Fruit fly (Drosophila melanogaster): ENCODE data around the gene CG43895.

CG43895 gene

DNA sequence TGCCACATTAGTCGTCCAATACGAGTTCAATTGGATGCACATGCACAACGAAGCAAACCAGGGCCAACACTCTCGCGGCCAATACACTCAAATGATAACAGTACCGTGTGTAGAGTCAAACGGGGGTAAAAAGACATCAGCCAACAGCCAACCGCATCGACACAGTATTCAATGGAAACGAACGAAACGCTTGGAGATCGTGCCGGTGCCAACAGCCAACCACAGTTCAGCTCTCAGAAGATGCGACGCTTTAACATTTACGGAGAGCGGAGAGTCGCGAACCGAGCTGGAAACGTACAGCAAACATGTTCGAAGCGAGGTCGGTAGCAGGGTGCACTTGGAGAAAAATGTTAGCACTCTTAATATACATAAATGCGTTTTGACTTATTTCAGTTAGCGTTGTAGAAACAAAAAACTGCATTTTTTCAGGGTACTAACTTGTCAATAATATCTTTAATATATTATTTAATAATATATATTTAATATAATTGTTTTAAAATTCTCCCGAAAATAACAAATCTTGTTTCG is 5.4 kb downstream of the CG43895 start:
- TF ChIP-seq CG4318 (GFP tag; optimal IDR thresholded peaks at IDR 0.05) (peak; percentile 53), CG6792 (GFP tag; optimal IDR thresholded peaks at IDR 0.05) (peak; percentile 52), Sox102F (GFP tag; optimal IDR thresholded peaks at IDR 0.05) (peak; percentile 40), CG9139 (GFP tag; optimal IDR thresholded peaks at IDR 0.05) (no peak), OdsH (GFP tag; optimal IDR thresholded peaks at IDR 0.05) (peak; percentile 68), achi (GFP tag; optimal IDR thresholded peaks at IDR 0.05) (peak; percentile 72), ss (GFP tag; optimal IDR thresholded peaks at IDR 0.05) (peak in 1 of 2 experiments; percentile 66), topi (GFP tag; optimal IDR thresholded peaks at IDR 0.05) (peak; percentile 45), esn (GFP tag; optimal IDR thresholded peaks at IDR 0.05) (peak; percentile 55), CG6808 (GFP tag; optimal IDR thresholded peaks at IDR 0.05) (peak; percentile 52), acj6 (GFP tag; optimal IDR thresholded peaks at IDR 0.05) (peak; percentile 73), Eip93F (GFP tag; optimal IDR thresholded peaks at IDR 0.05) (no peak), Met (GFP tag; optimal IDR thresholded peaks at IDR 0.05) (peak; percentile 49), Ets96B (tag; optimal IDR thresholded peaks at IDR 0.05) (peak; percentile 76), dac (GFP tag; optimal IDR thresholded peaks at IDR 0.05) (peak; percentile 36), Hr38 (GFP tag; optimal IDR thresholded peaks at IDR 0.05) (no peak), eg (GFP tag; IDR thresholded peaks at IDR 0.05) (peak; percentile 95), fkh (GFP tag; optimal IDR thresholded peaks at IDR 0.05) (no peak), Eip75B (GFP tag; optimal IDR thresholded peaks at IDR 0.05) (peak; percentile 22), salr (GFP tag; optimal IDR thresholded peaks at IDR 0.05) (peak in 1 of 2 experiments; percentile 25), Lpt (GFP tag; optimal IDR thresholded peaks at IDR 0.05) (peak; percentile 55), Ets21C (GFP tag; optimal IDR thresholded peaks at IDR 0.05) (no peak), CG6163 (GFP tag; IDR thresholded peaks at IDR 0.05) (peak; percentile 88), svp (GFP tag) (peak; percentile 65), Smox (GFP tag; optimal IDR thresholded peaks at IDR 0.05) (peak; percentile 36), CG1621 (tag; optimal IDR thresholded peaks at IDR 0.05) (peak; percentile 28), CG15336 (GFP tag; IDR thresholded peaks at IDR 0.05) (peak; percentile 83), Sox15 (GFP tag; optimal IDR thresholded peaks at IDR 0.05) (peak; percentile 18), CG6854 (GFP tag; optimal IDR thresholded peaks at IDR 0.05) (no peak), CG10631 (GFP tag; optimal IDR thresholded peaks at IDR 0.05) (peak; percentile 70), CG8632 (GFP tag; optimal IDR thresholded peaks at IDR 0.05) (peak; percentile 66), fd59A (GFP tag; optimal IDR thresholded peaks at IDR 0.05) (peak; percentile 22), CG3919 (GFP tag; optimal IDR thresholded peaks at IDR 0.05) (peak; percentile 67), CG8119 (GFP tag; IDR thresholded peaks at IDR 0.05) (peak; percentile 89), lz (GFP tag; optimal IDR thresholded peaks at IDR 0.05) (peak; percentile 52), Eip78C (GFP tag) (peak; percentile 68), CG16779 (tag; optimal IDR thresholded peaks at IDR 0.05) (peak; percentile 46), Hr39 (GFP tag; optimal IDR thresholded peaks at IDR 0.05) (peak; percentile 33), net (GFP tag; optimal IDR thresholded peaks at IDR 0.05) (peak; percentile 58), fd85E (GFP tag; optimal IDR thresholded peaks at IDR 0.05) (no peak), Gug (GFP tag; IDR thresholded peaks at IDR 0.05) (peak; percentile 47; the same call in 1 of the 2 replicates), Sox14 (GFP tag; optimal IDR thresholded peaks at IDR 0.05) (peak; percentile 47), CG7368 (GFP tag; optimal IDR thresholded peaks at IDR 0.05) (no peak), CG3032 (tag; optimal IDR thresholded peaks at IDR 0.05) (peak; percentile 77), pdm3 (GFP tag; optimal IDR thresholded peaks at IDR 0.05) (peak; percentile 36), vri (GFP tag; optimal IDR thresholded peaks at IDR 0.05) (peak; percentile 11), CG34406 (GFP tag; optimal IDR thresholded peaks at IDR 0.05) (peak; percentile 74), CG11902 (GFP tag; optimal IDR thresholded peaks at IDR 0.05) (peak; percentile 19), cyc (GFP tag; optimal IDR thresholded peaks at IDR 0.05) (peak; percentile 46), spab (GFP tag; optimal IDR thresholded peaks at IDR 0.05) (peak; percentile 62), CG11762 (GFP tag; optimal IDR thresholded peaks at IDR 0.05; ENCODE audit: insufficient read depth) (peak; percentile 16), CG31627 (GFP tag; optimal IDR thresholded peaks at IDR 0.05) (peak; percentile 23)

Measured in whole organism, prepupa.